Fruit fly (Drosophila melanogaster) S2 (cell line): ENCODE results near the gene CG34382.

Experiments
- CG8478 ChIP-seq: fragments of >200 bp; optimal IDR thresholded peaks from 2 replicates; lab custom pipeline; 2018
- CTCF ChIP-seq, 2 experiments: fragments of >200 bp; optimal IDR thresholded peaks; 2 replicates each; lab custom pipeline; 2018

- TF ChIP-seq CG8478 (lab: Kevin White, UChicago) (no peak), CTCF (optimal IDR thresholded peaks at IDR 0.05; lab: Kevin White, UChicago) (no peak)
Observed at dm6 chr3L:9894643-9895042, 15.9 kb downstream of the CG34382 start, which contains the start of the genes CG6709 and Hez.
